Fruit fly (Drosophila melanogaster) whole organism, embryonic: ENCODE results near the gene Cpr67Fa2.

Source experiments
- Antp ChIP-seq: fragments of 200-800 bp; sonication (Bioruptor generic); optimal IDR thresholded peaks from 3 replicates; lab custom pipeline; 2016; ENCODE audit warnings: missing biosample characterization, missing genetic modification characterization
- B-H1 ChIP-seq: fragments of 200-800 bp; sonication (Bioruptor generic); IDR thresholded peaks from 3 replicates; pipeline ENCODE4 v1.3.6; 2022; ENCODE audit warnings: missing biosample characterization, missing genetic modification characterization
- CG11247 ChIP-seq: fragments of 200-800 bp; sonication (Bioruptor generic); IDR thresholded peaks from 2 replicates; pipeline ENCODE4 v1.3.6; 2022; ENCODE audit warnings: missing biosample characterization, missing genetic modification characterization
- CG11695 ChIP-seq: fragments of 200-800 bp; sonication (Bioruptor generic); IDR thresholded peaks from 3 replicates; pipeline ENCODE4 v1.3.6; 2022; ENCODE audit warnings: missing biosample characterization, missing genetic modification characterization
- CG11696 ChIP-seq: fragments of 200-800 bp; sonication (Bioruptor generic); IDR thresholded peaks from 2 replicates; pipeline ENCODE4 v1.3.6; 2022; ENCODE audit warnings: missing biosample characterization, missing genetic modification characterization
- CG12236 ChIP-seq: fragments of 200-800 bp; sonication (Bioruptor generic); optimal IDR thresholded peaks from 2 replicates; lab custom pipeline; 2016; ENCODE audit warnings: missing biosample characterization, missing genetic modification characterization
- CG1233 ChIP-seq: fragments of 200-800 bp; sonication (Bioruptor generic); optimal IDR thresholded peaks from 4 replicates; lab custom pipeline; 2018; ENCODE audit warnings: missing biosample characterization, mild to moderate bottlenecking, missing genetic modification characterization
- CG13296 ChIP-seq: fragments of 200-800 bp; sonication (Bioruptor generic); optimal IDR thresholded peaks from 3 replicates; lab custom pipeline; 2018; ENCODE audit warnings: missing biosample characterization, mild to moderate bottlenecking, missing genetic modification characterization
- CG13424 ChIP-seq: fragments of 200-800 bp; sonication (Bioruptor generic); optimal IDR thresholded peaks from 2 replicates; lab custom pipeline; 2019; ENCODE audit warnings: missing biosample characterization, mild to moderate bottlenecking, missing genetic modification characterization, moderate library complexity
- CG14050 ChIP-seq: fragments of 200-800 bp; sonication (Bioruptor generic); IDR thresholded peaks from 3 replicates; pipeline ENCODE4 v1.3.6; 2022; ENCODE audit warnings: missing biosample characterization, missing genetic modification characterization
- CG14441 ChIP-seq: fragments of 200-800 bp; sonication (Bioruptor generic); IDR thresholded peaks from 2 replicates; pipeline ENCODE4 v1.3.6; 2022; ENCODE audit warnings: missing biosample characterization, missing genetic modification characterization
- CG15073 ChIP-seq: fragments of 200-800 bp; sonication (Bioruptor generic); optimal IDR thresholded peaks from 2 replicates; lab custom pipeline; 2016; ENCODE audit warnings: missing biosample characterization, missing genetic modification characterization
- CG17802 ChIP-seq: fragments of 200-800 bp; sonication (Bioruptor generic); optimal IDR thresholded peaks from 2 replicates; lab custom pipeline; 2018; ENCODE audit warnings: missing biosample characterization, mild to moderate bottlenecking, missing genetic modification characterization, moderate library complexity
- CG1832 ChIP-seq: fragments of 200-800 bp; sonication (Bioruptor generic); optimal IDR thresholded peaks from 2 replicates; lab custom pipeline; 2017; ENCODE audit warnings: missing biosample characterization, mild to moderate bottlenecking, missing genetic modification characterization, inconsistent platforms
- CG18764 ChIP-seq: fragments of 200-800 bp; sonication (Bioruptor generic); optimal IDR thresholded peaks from 3 replicates; lab custom pipeline; 2016; ENCODE audit warnings: missing biosample characterization, missing genetic modification characterization
- CG31365 ChIP-seq: fragments of 200-800 bp; sonication (Bioruptor generic); optimal IDR thresholded peaks from 2 replicates; lab custom pipeline; 2018; ENCODE audit warnings: missing biosample characterization, mild to moderate bottlenecking, missing genetic modification characterization
- CG31388 ChIP-seq: fragments of 200-800 bp; sonication (Bioruptor generic); optimal IDR thresholded peaks from 2 replicates; lab custom pipeline; 2016; ENCODE audit warnings: missing biosample characterization, missing genetic modification characterization
- CG3995 ChIP-seq: fragments of 200-800 bp; sonication (Bioruptor generic); optimal IDR thresholded peaks from 3 replicates; lab custom pipeline; 2016; ENCODE audit warnings: missing biosample characterization, missing genetic modification characterization
- CG5953 ChIP-seq: fragments of 200-800 bp; sonication (Bioruptor generic); IDR thresholded peaks from 2 replicates; pipeline ENCODE4 v1.3.6; 2022; ENCODE audit warnings: missing biosample characterization, missing genetic modification characterization
- CG6765 ChIP-seq: fragments of 200-800 bp; sonication (Bioruptor generic); optimal IDR thresholded peaks from 3 replicates; lab custom pipeline; 2017; ENCODE audit warnings: missing biosample characterization, mild to moderate bottlenecking, missing genetic modification characterization
- CG7987 ChIP-seq: fragments of 200-800 bp; sonication (Bioruptor generic); optimal IDR thresholded peaks from 2 replicates; lab custom pipeline; 2018; ENCODE audit warnings: missing biosample characterization, mild to moderate bottlenecking, missing genetic modification characterization, moderate library complexity
- CG8388 ChIP-seq: fragments of 200-800 bp; sonication (Bioruptor generic); optimal IDR thresholded peaks from 2 replicates; lab custom pipeline; 2019; ENCODE audit warnings: missing biosample characterization, mild to moderate bottlenecking, missing genetic modification characterization, moderate library complexity
- CG8924 ChIP-seq: fragments of 200-800 bp; optimal IDR thresholded peaks from 3 replicates; lab custom pipeline; 2019; ENCODE audit warnings: missing biosample characterization, mild to moderate bottlenecking, missing genetic modification characterization, moderate library complexity
- CG9817 ChIP-seq: fragments of 200-800 bp; sonication (Bioruptor generic); optimal IDR thresholded peaks from 2 replicates; lab custom pipeline; 2018; ENCODE audit warnings: missing biosample characterization, mild to moderate bottlenecking, missing genetic modification characterization, moderate library complexity
- CHES-1-like ChIP-seq: fragments of 200-800 bp; sonication (Bioruptor generic); optimal IDR thresholded peaks from 2 replicates; lab custom pipeline; 2016; ENCODE audit warnings: missing biosample characterization, missing genetic modification characterization
- CTCF ChIP-seq: fragments of 200-800 bp; sonication (Bioruptor generic); optimal IDR thresholded peaks from 2 replicates; lab custom pipeline; 2017; ENCODE audit warnings: missing biosample characterization, mild to moderate bottlenecking, missing genetic modification characterization, moderate library complexity
- ERR ChIP-seq: fragments of 200-800 bp; sonication (Bioruptor generic); optimal IDR thresholded peaks from 2 replicates; lab custom pipeline; 2016; ENCODE audit warnings: missing biosample characterization, missing genetic modification characterization
- Ets97D ChIP-seq: fragments of 200-800 bp; sonication (Bioruptor generic); optimal IDR thresholded peaks from 3 replicates; lab custom pipeline; 2016; ENCODE audit warnings: missing biosample characterization, missing genetic modification characterization
- HLH54F ChIP-seq: fragments of 200-800 bp; sonication (Bioruptor generic); optimal IDR thresholded peaks from 3 replicates; lab custom pipeline; 2016; ENCODE audit warnings: missing biosample characterization, missing genetic modification characterization
- Hr78 ChIP-seq, 2 experiments: fragments of 200-800 bp in 1 of 2; fragments of >200 bp in 1 of 2; sonication (Bioruptor generic) in 1 of 2; optimal IDR thresholded peaks; 2 replicates each; lab custom pipeline; 2017 to 2019; ENCODE audit warnings: missing biosample characterization in 2 of 2, missing genetic modification characterization in 2 of 2, mild to moderate bottlenecking in 1 of 2, moderate library complexity in 1 of 2
- Mes4 ChIP-seq: fragments of 200-800 bp; sonication (Bioruptor generic); optimal IDR thresholded peaks from 2 replicates; lab custom pipeline; 2016; ENCODE audit warnings: missing biosample characterization, missing genetic modification characterization
- NK7.1 ChIP-seq: fragments of 200-800 bp; sonication (Bioruptor generic); optimal IDR thresholded peaks from 3 replicates; lab custom pipeline; 2016; ENCODE audit warnings: missing biosample characterization, missing genetic modification characterization
- Scr ChIP-seq: fragments of 200-800 bp; sonication (Bioruptor generic); IDR thresholded peaks from 2 replicates; pipeline ENCODE4 v1.3.6; 2022; ENCODE audit warnings: missing biosample characterization, missing genetic modification characterization; ENCODE audit not compliant: partially characterized antibody
- Six4 ChIP-seq: fragments of 200-800 bp; sonication (Bioruptor generic); optimal IDR thresholded peaks from 2 replicates; lab custom pipeline; 2016; ENCODE audit warnings: missing biosample characterization, missing genetic modification characterization
- Trl ChIP-seq, 3 experiments: fragments of >200 bp in 2 of 3; fragments of 200-800 bp in 1 of 3; sonication (Bioruptor generic) in 1 of 3; optimal IDR thresholded peaks; 2 replicates in 1 of 3; 3 replicates in 2 of 3; lab custom pipeline; 2016 to 2017; ENCODE audit warnings: missing biosample characterization in 1 of 3, missing genetic modification characterization in 1 of 3
- Xbp1 ChIP-seq: fragments of 200-800 bp; sonication (Bioruptor generic); optimal IDR thresholded peaks from 3 replicates; lab custom pipeline; 2016; ENCODE audit warnings: missing biosample characterization, mild to moderate bottlenecking, missing genetic modification characterization
- cwo ChIP-seq: fragments of 200-800 bp; sonication (Bioruptor generic); optimal IDR thresholded peaks from 3 replicates; lab custom pipeline; 2017; ENCODE audit warnings: missing biosample characterization, missing genetic modification characterization, mild to moderate bottlenecking, moderate library complexity, missing genetic modification reagents
- da ChIP-seq: fragments of 200-800 bp; sonication (Bioruptor generic); optimal IDR thresholded peaks from 2 replicates; lab custom pipeline; 2016; ENCODE audit warnings: missing biosample characterization, missing genetic modification characterization
- danr ChIP-seq: fragments of 200-800 bp; sonication (Bioruptor generic); IDR thresholded peaks from 2 replicates; pipeline ENCODE4 v1.3.6; 2022; ENCODE audit warnings: missing biosample characterization, missing genetic modification characterization
- dati ChIP-seq: fragments of 200-800 bp; sonication (Bioruptor generic); IDR thresholded peaks from 2 replicates; pipeline ENCODE4 v1.3.6; 2022; ENCODE audit warnings: missing biosample characterization, missing genetic modification characterization
- mld ChIP-seq: fragments of 200-800 bp; sonication (Bioruptor generic); IDR thresholded peaks from 3 replicates; pipeline ENCODE4 v1.3.6; 2022; ENCODE audit warnings: missing biosample characterization, missing genetic modification characterization; ENCODE audit not compliant: partially characterized antibody
- org-1 ChIP-seq: fragments of 200-800 bp; sonication (Bioruptor generic); optimal IDR thresholded peaks from 2 replicates; lab custom pipeline; 2017; ENCODE audit warnings: missing biosample characterization, missing genetic modification characterization
- pum ChIP-seq: fragments of 200-800 bp; sonication (Bioruptor generic); optimal IDR thresholded peaks from 2 replicates; lab custom pipeline; 2016; ENCODE audit warnings: missing biosample characterization, missing genetic modification characterization
- salm ChIP-seq: fragments of 200-800 bp; sonication (Bioruptor generic); optimal IDR thresholded peaks from 2 replicates; lab custom pipeline; 2018; ENCODE audit warnings: missing biosample characterization, mild to moderate bottlenecking, missing genetic modification characterization
- schlank ChIP-seq: fragments of 200-800 bp; sonication (Bioruptor generic); optimal IDR thresholded peaks from 2 replicates; lab custom pipeline; 2018; ENCODE audit warnings: missing biosample characterization, mild to moderate bottlenecking, missing genetic modification characterization
- sna ChIP-seq: fragments of 200-800 bp; sonication (Bioruptor generic); IDR thresholded peaks from 2 replicates; pipeline ENCODE4 v1.3.6; 2022; ENCODE audit warnings: missing biosample characterization, missing genetic modification characterization; ENCODE audit not compliant: partially characterized antibody
- sug ChIP-seq: fragments of 200-800 bp; optimal IDR thresholded peaks from 2 replicates; lab custom pipeline; 2019; ENCODE audit warnings: missing biosample characterization, mild to moderate bottlenecking, missing genetic modification characterization, moderate library complexity
- tgo ChIP-seq: fragments of 200-800 bp; sonication (Bioruptor generic); IDR thresholded peaks from 3 replicates; pipeline ENCODE4 v1.3.6; 2022; ENCODE audit warnings: missing biosample characterization, missing genetic modification characterization
- ttk ChIP-seq: fragments of 200-800 bp; sonication (Bioruptor generic); IDR thresholded peaks from 2 replicates; pipeline ENCODE4 v2.1.2; 2022; ENCODE audit warnings: missing biosample characterization, missing genetic modification characterization
- z ChIP-seq: fragments of 200-800 bp; sonication (Bioruptor generic); IDR thresholded peaks from 3 replicates; pipeline ENCODE4 v1.3.6; 2022; ENCODE audit warnings: missing biosample characterization, missing genetic modification characterization

The Cpr67Fa2 gene

dm6 chr3L:10857515-10858023 is 33.9 kb upstream of the Cpr67Fa2 start (continued):
- TF ChIP-seq CG8924 (tag; lab: Kevin White, UChicago) (peak; percentile 62), CG8388 (peak; percentile 5), B-H1 (no peak; the same call in 2 of the 3 replicates), da (no peak), CG6765 (GFP tag; lab: Kevin White, UChicago) (peak; percentile 60), ERR (peak; percentile 11), salm (tag; lab: Kevin White, UChicago) (peak; percentile 19), CHES-1-like (GFP tag; lab: Kevin White, UChicago) (peak; percentile 7), Scr (GFP tag; lab: Robert Waterston, UW) (no peak), CG14050 (GFP tag; lab: Robert Waterston, UW) (peak; percentile 42; the same call in 2 of the 3 replicates), org-1 (GFP tag; lab: Kevin White, UChicago) (no peak), CG1832 (GFP tag; lab: Kevin White, UChicago) (peak; percentile 37), sug (tag; lab: Kevin White, UChicago) (peak; percentile 67), cwo (GFP tag; lab: Kevin White, UChicago) (peak; percentile 18), Trl (optimal IDR thresholded peaks at IDR 0.05; lab: Kevin White, UChicago) (peak in 1 of 2 experiments; percentile 63), Trl (GFP tag; optimal IDR thresholded peaks at IDR 0.05; lab: Kevin White, UChicago) (peak; percentile 34), CG31365 (no peak), CG1233 (GFP tag; lab: Kevin White, UChicago) (peak; percentile 50), dati (GFP tag; lab: Robert Waterston, UW) (no peak), Ets97D (GFP tag; lab: Kevin White, UChicago) (no peak), pum (GFP tag; lab: Kevin White, UChicago) (no peak), Antp (GFP tag; lab: Kevin White, UChicago) (peak; percentile 39), CG9817 (tag; lab: Kevin White, UChicago) (no peak), mld (no peak), ttk (GFP tag; lab: Robert Waterston, UW) (peak; percentile 33; the same call in 1 of the 2 replicates), CG3995 (GFP tag; lab: Kevin White, UChicago) (no peak), sna (GFP tag; lab: Robert Waterston, UW) (peak; percentile 52; the same call in 1 of the 2 replicates), CG11696 (GFP tag; lab: Robert Waterston, UW) (0 out of 2 replicates have a peak, but pooled peaks have one; percentile 46), danr (GFP tag; lab: Robert Waterston, UW) (no peak), Hr78 (GFP tag; optimal IDR thresholded peaks at IDR 0.05; lab: Kevin White, UChicago) (peak in 1 of 2 experiments; percentile 78), HLH54F (peak; percentile 19), CTCF (GFP tag; lab: Kevin White, UChicago) (peak; percentile 9), Xbp1 (GFP tag; lab: Kevin White, UChicago) (peak; percentile 3), CG31388 (GFP tag; lab: Kevin White, UChicago) (no peak), CG13296 (peak; percentile 43), Six4 (GFP tag; lab: Kevin White, UChicago) (peak; percentile 4), CG5953 (peak; percentile 64), CG11247 (GFP tag; lab: Robert Waterston, UW) (peak; percentile 50; the same call in 1 of the 2 replicates), CG7987 (peak; percentile 72), Mes4 (GFP tag; lab: Kevin White, UChicago) (peak; percentile 30), CG12236 (GFP tag; lab: Kevin White, UChicago) (no peak), CG15073 (no peak), schlank (tag; lab: Kevin White, UChicago) (no peak), NK7.1 (GFP tag; lab: Kevin White, UChicago) (peak; percentile 28), tgo (GFP tag; lab: Robert Waterston, UW) (peak; percentile 14; the same call in 1 of the 3 replicates), CG11695 (GFP tag; lab: Robert Waterston, UW) (peak; percentile 50; the same call in 1 of the 3 replicates), CG18764 (GFP tag; lab: Kevin White, UChicago) (no peak), CG13424 (tag; lab: Kevin White, UChicago) (peak; percentile 0), CG14441 (GFP tag; lab: Robert Waterston, UW) (0 out of 2 replicates have a peak, but pooled peaks have one; percentile 8), z (GFP tag; lab: Robert Waterston, UW) (peak; percentile 82), CG17802 (tag; lab: Kevin White, UChicago) (no peak)
